Fruit fly (Drosophila melanogaster) whole organism, wandering third instar larva: ENCODE results near the gene raskol.

Experiments used
- CG9705 ChIP-seq: fragments of 200-800 bp; sonication (Bioruptor generic); optimal IDR thresholded peaks from 2 replicates; lab custom pipeline; 2018; ENCODE audit warnings: missing biosample characterization, mild to moderate bottlenecking, missing genetic modification characterization
- Dif ChIP-seq: fragments of 200-275, 200-300 bp; sonication (Bioruptor generic); optimal IDR thresholded peaks from 2 replicates; lab custom pipeline; 2018; ENCODE audit warnings: missing biosample characterization, missing genetic modification characterization; ENCODE audit not compliant: partially characterized antibody
- GATAd ChIP-seq: sonication (Bioruptor generic); optimal IDR thresholded peaks from 2 replicates; lab custom pipeline; 2016; ENCODE audit warnings: missing biosample characterization, missing genetic modification characterization
- HLH106 ChIP-seq: fragments of 200-800 bp; optimal IDR thresholded peaks from 3 replicates; lab custom pipeline; 2019; ENCODE audit warnings: missing biosample characterization, mild to moderate bottlenecking, missing genetic modification characterization, moderate library complexity
- Hnf4 ChIP-seq: fragments of 200-800 bp; sonication (Bioruptor generic); optimal IDR thresholded peaks from 2 replicates; lab custom pipeline; 2016; ENCODE audit warnings: missing biosample characterization, mild to moderate bottlenecking, missing genetic modification characterization
- Hr78 ChIP-seq: fragments of >200 bp; optimal IDR thresholded peaks from 2 replicates; lab custom pipeline; 2017; ENCODE audit warnings: missing biosample characterization, missing genetic modification characterization
- Hr83 ChIP-seq: fragments of 200-300 bp; sonication (Bioruptor generic); optimal IDR thresholded peaks from 2 replicates; lab custom pipeline; 2016; ENCODE audit warnings: missing biosample characterization, mild to moderate bottlenecking, missing genetic modification characterization, moderate library complexity; ENCODE audit not compliant: poor library complexity, severe bottlenecking
- Jra ChIP-seq: sonication (Bioruptor generic); optimal IDR thresholded peaks from 2 replicates; lab custom pipeline; 2016; ENCODE audit warnings: missing biosample characterization, missing genetic modification characterization
- Myc ChIP-seq: fragments of >200 bp; optimal IDR thresholded peaks from 2 replicates; lab custom pipeline; 2017
- N ChIP-seq: fragments of >200 bp; optimal IDR thresholded peaks from 2 replicates; lab custom pipeline; 2018; ENCODE audit warnings: missing biosample characterization, missing external identifiers, missing genetic modification characterization
- OdsH ChIP-seq: fragments of 200-800 bp; sonication (Bioruptor generic); optimal IDR thresholded peaks from 2 replicates; lab custom pipeline; 2016; ENCODE audit warnings: missing biosample characterization, mild to moderate bottlenecking, missing genetic modification characterization
- Rel ChIP-seq, 2 experiments: fragments of 200-800 bp; sonication (Bioruptor generic) in 1 of 2; optimal IDR thresholded peaks; 2 replicates in 1 of 2; 3 replicates in 1 of 2; lab custom pipeline; 2016 to 2019; ENCODE audit warnings: mild to moderate bottlenecking in 2 of 2, missing biosample characterization in 2 of 2, missing genetic modification characterization in 2 of 2, moderate library complexity in 1 of 2
- Sp1 ChIP-seq: fragments of 200-800 bp; sonication (Bioruptor generic); optimal IDR thresholded peaks from 3 replicates; lab custom pipeline; 2019; ENCODE audit warnings: missing biosample characterization, mild to moderate bottlenecking, missing genetic modification characterization, moderate library complexity
- Vsx2 ChIP-seq: fragments of 200-300, 225-300 bp; sonication (Bioruptor generic); optimal IDR thresholded peaks from 2 replicates; lab custom pipeline; 2018; ENCODE audit warnings: missing biosample characterization, missing genetic modification characterization; ENCODE audit not compliant: partially characterized antibody
- br ChIP-seq: fragments of 200-800 bp; sonication (Bioruptor generic); optimal IDR thresholded peaks from 2 replicates; lab custom pipeline; 2016; ENCODE audit warnings: missing biosample characterization, missing genetic modification characterization
- dl ChIP-seq, 2 experiments: fragments of 175-275, 200-275 bp in 1 of 2; fragments of 200-275 bp in 1 of 2; sonication (Bioruptor generic); optimal IDR thresholded peaks; lab custom pipeline; 2018; ENCODE audit warnings: mild to moderate bottlenecking in 2 of 2, missing biosample characterization in 2 of 2, missing genetic modification characterization in 2 of 2, moderate library complexity in 2 of 2; ENCODE audit not compliant: partially characterized antibody in 2 of 2, insufficient read depth in 1 of 2
- dmrt93B ChIP-seq: fragments of 200-800 bp; sonication (Bioruptor generic); optimal IDR thresholded peaks from 2 replicates; lab custom pipeline; 2018; ENCODE audit warnings: missing biosample characterization, mild to moderate bottlenecking, missing genetic modification characterization
- dsf ChIP-seq: sonication (Bioruptor generic); optimal IDR thresholded peaks from 2 replicates; lab custom pipeline; 2016; ENCODE audit warnings: missing biosample characterization, missing genetic modification characterization, borderline replicate concordance
- ey ChIP-seq: fragments of 200-800 bp; sonication (Bioruptor generic); optimal IDR thresholded peaks from 2 replicates; lab custom pipeline; 2016; ENCODE audit warnings: missing biosample characterization, missing genetic modification characterization
- foxo ChIP-seq, 2 experiments: fragments of 200-800 bp; sonication (Bioruptor generic); optimal IDR thresholded peaks; 2 replicates in 1 of 2; 3 replicates in 1 of 2; lab custom pipeline; 2016 to 2017; ENCODE audit warnings: missing biosample characterization in 2 of 2, missing genetic modification characterization in 2 of 2
- fru ChIP-seq: fragments of 200-800 bp; sonication (Bioruptor generic); optimal IDR thresholded peaks from 3 replicates; lab custom pipeline; 2016; ENCODE audit warnings: missing biosample characterization, mild to moderate bottlenecking, missing genetic modification characterization
- h ChIP-seq: fragments of 200-800 bp; sonication (Bioruptor generic); optimal IDR thresholded peaks from 3 replicates; lab custom pipeline; 2016; ENCODE audit warnings: missing biosample characterization, mild to moderate bottlenecking, missing genetic modification characterization
- jim ChIP-seq: fragments of 175-275, 200-325 bp; sonication (Bioruptor generic); optimal IDR thresholded peaks from 2 replicates; lab custom pipeline; 2016; ENCODE audit warnings: missing biosample characterization, mild to moderate bottlenecking, missing genetic modification characterization
- pan ChIP-seq: fragments of >200 bp; optimal IDR thresholded peaks from 2 replicates; lab custom pipeline; 2017
- psq ChIP-seq: fragments of 200-800 bp; sonication (Bioruptor generic); optimal IDR thresholded peaks from 3 replicates; lab custom pipeline; 2017; ENCODE audit warnings: missing biosample characterization, mild to moderate bottlenecking, missing genetic modification characterization, moderate library complexity
- rgr ChIP-seq: fragments of 200-800 bp; sonication (Bioruptor generic); optimal IDR thresholded peaks from 3 replicates; lab custom pipeline; 2016; ENCODE audit warnings: missing biosample characterization, mild to moderate bottlenecking, missing genetic modification characterization
- sage ChIP-seq: fragments of 200-800 bp; sonication (Bioruptor generic); optimal IDR thresholded peaks from 2 replicates; lab custom pipeline; 2016; ENCODE audit warnings: missing biosample characterization, mild to moderate bottlenecking, missing genetic modification characterization
- sv ChIP-seq: fragments of 200-800 bp; sonication (Bioruptor generic); optimal IDR thresholded peaks from 3 replicates; lab custom pipeline; 2016; ENCODE audit warnings: missing biosample characterization, missing genetic modification characterization
- usp ChIP-seq: fragments of >200 bp; optimal IDR thresholded peaks from 2 replicates; lab custom pipeline; 2017; ENCODE audit warnings: missing biosample characterization, missing genetic modification characterization
- woc ChIP-seq: sonication (Bioruptor generic); optimal IDR thresholded peaks from 2 replicates; lab custom pipeline; 2016; ENCODE audit warnings: missing biosample characterization, mild to moderate bottlenecking, missing genetic modification characterization

Gene raskol

dm6 chrX:17695641-17696040, 14.3 kb upstream of the raskol start:
- TF ChIP-seq N (GFP tag; lab: Kevin White, UChicago): no peak
- TF ChIP-seq Vsx2: peak; percentile 7
- TF ChIP-seq Myc (lab: Kevin White, UChicago): peak; percentile 82
- no peak for TF ChIP-seq dsf (GFP tag; lab: Kevin White, UChicago)
- no peak for TF ChIP-seq psq (GFP tag; lab: Kevin White, UChicago)

- TF ChIP-seq sage (GFP tag; lab: Kevin White, UChicago): peak; percentile 29
- TF ChIP-seq Hr78 (GFP tag; lab: Kevin White, UChicago): no peak
- TF ChIP-seq woc (GFP tag; lab: Kevin White, UChicago): no peak
- peak; percentile 17 for TF ChIP-seq dmrt93B (GFP tag; lab: Kevin White, UChicago)
- TF ChIP-seq foxo (GFP tag; optimal IDR thresholded peaks at IDR 0.05; lab: Kevin White, UChicago): peak in 1 of 2 experiments; percentile 32
- TF ChIP-seq CG9705: peak; percentile 15
- TF ChIP-seq rgr: peak; percentile 49
- no peak for TF ChIP-seq pan (lab: Kevin White, UChicago)
- peak; percentile 69 for TF ChIP-seq fru
- TF ChIP-seq h (GFP tag; lab: Kevin White, UChicago): peak; percentile 61
- no peak for TF ChIP-seq Rel (GFP tag; optimal IDR thresholded peaks at IDR 0.05; lab: Kevin White, UChicago)
- TF ChIP-seq Rel (tag; optimal IDR thresholded peaks at IDR 0.05; lab: Kevin White, UChicago): peak; percentile 51
- TF ChIP-seq usp: no peak
- no peak for TF ChIP-seq GATAd (GFP tag; lab: Kevin White, UChicago)
- TF ChIP-seq HLH106 (tag; lab: Kevin White, UChicago): peak; percentile 79
- peak; percentile 14 for TF ChIP-seq sv (GFP tag; lab: Kevin White, UChicago)
- TF ChIP-seq br (GFP tag; lab: Kevin White, UChicago): peak; percentile 70
- peak; percentile 21 for TF ChIP-seq OdsH (GFP tag; lab: Kevin White, UChicago)
- peak; percentile 60 for TF ChIP-seq Hnf4 (GFP tag; lab: Kevin White, UChicago)
- TF ChIP-seq ey: peak; percentile 53
- TF ChIP-seq Hr83 (GFP tag; lab: Kevin White, UChicago): no peak
- peak; percentile 79 for TF ChIP-seq Sp1 (GFP tag; lab: Kevin White, UChicago)
- peak; percentile 32 for TF ChIP-seq psq (GFP tag; lab: Kevin White, UChicago)
- TF ChIP-seq Jra (GFP tag; lab: Kevin White, UChicago): peak; percentile 5
Measured at dm6 chrX:17696637-17697036, 13.3 kb upstream of the raskol start.

- TF ChIP-seq br (GFP tag; lab: Kevin White, UChicago) (peak; percentile 3), HLH106 (tag; lab: Kevin White, UChicago) (peak; percentile 30), dsf (GFP tag; lab: Kevin White, UChicago) (no peak)
Measured at dm6 chrX:17697266-17697665, 12.7 kb upstream of the raskol start.

dm6 chrX:17697703-17698145, 12.2 kb upstream of the raskol start:
- no peak for TF ChIP-seq Jra (GFP tag; lab: Kevin White, UChicago)
- TF ChIP-seq Vsx2: peak; percentile 57

dm6 chrX:17698436-17698835, 11.5 kb upstream of the raskol start, which contains the start of gene chas:
Gene chas (minus strand): TSS chrX:17698730.
- TF ChIP-seq Hnf4 (GFP tag; lab: Kevin White, UChicago) (no peak), jim (GFP tag; lab: Kevin White, UChicago) (no peak), Vsx2 (no peak), Hr78 (GFP tag; lab: Kevin White, UChicago) (no peak), OdsH (GFP tag; lab: Kevin White, UChicago) (no peak), GATAd (GFP tag; lab: Kevin White, UChicago) (no peak), foxo (GFP tag; optimal IDR thresholded peaks at IDR 0.05; lab: Kevin White, UChicago) (no peak), fru (no peak), usp (no peak), dl (GFP tag; optimal IDR thresholded peaks at IDR 0.05; lab: Kevin White, UChicago; ENCODE audit: insufficient read depth in 1 of 2, partially characterized antibody in 2 of 2) (peak in 1 of 2 experiments; percentile 36), h (GFP tag; lab: Kevin White, UChicago) (no peak), Dif (GFP tag; lab: Kevin White, UChicago) (peak; percentile 64)
- TF ChIP-seq, all 38 proteins: peak for 2
